Worm (Caenorhabditis elegans) whole organism, L3 larva: ENCODE data around the gene F58B3.4.

Experiments used
- R02D3.7 ChIP-seq: fragments of 150-350 bp; optimal IDR thresholded peaks from 2 replicates; lab custom pipeline; 2014; ENCODE audit warnings: missing biosample characterization, missing genetic modification characterization
- ZK546.5 ChIP-seq: sonication (generic microtip); optimal IDR thresholded peaks from 2 replicates; lab custom pipeline; 2017; ENCODE audit warnings: missing biosample characterization, missing genetic modification characterization
- aly-2 ChIP-seq: fragments of 150-350 bp; optimal IDR thresholded peaks from 2 replicates; lab custom pipeline; 2014; ENCODE audit warnings: missing biosample characterization, missing genetic modification characterization
- ama-1 ChIP-seq: fragments of 150-350 bp; optimal IDR thresholded peaks from 2 replicates; lab custom pipeline; 2018
- ceh-28 ChIP-seq: fragments of 150-350 bp; optimal IDR thresholded peaks from 2 replicates; lab custom pipeline; 2014; ENCODE audit warnings: missing biosample characterization, missing genetic modification reagents, missing genetic modification characterization
- daf-12 ChIP-seq: fragments of 150-350 bp; optimal IDR thresholded peaks from 2 replicates; lab custom pipeline; 2014; ENCODE audit warnings: missing biosample characterization, missing genetic modification reagents, missing genetic modification characterization
- egl-27 ChIP-seq: sonication (generic microtip); optimal IDR thresholded peaks from 4 replicates; lab custom pipeline; 2017; ENCODE audit warnings: missing biosample characterization, missing genetic modification reagents, missing genetic modification characterization
- egl-5 ChIP-seq: fragments of 150-350 bp; optimal IDR thresholded peaks from 2 replicates; lab custom pipeline; 2017; ENCODE audit warnings: missing biosample characterization, missing genetic modification reagents, missing genetic modification characterization, inconsistent platforms
- elt-1 ChIP-seq: fragments of 150-350 bp; optimal IDR thresholded peaks from 2 replicates; lab custom pipeline; 2014; ENCODE audit warnings: missing biosample characterization, missing genetic modification characterization
- elt-2 ChIP-seq: sonication (generic microtip); optimal IDR thresholded peaks from 2 replicates; lab custom pipeline; 2016; ENCODE audit warnings: missing genetic modification reagents, mild to moderate bottlenecking, missing genetic modification characterization, missing compliant biosample characterization
- eor-1 ChIP-seq, 2 experiments: fragments of 150-350 bp; optimal IDR thresholded peaks; 2 replicates each; lab custom pipeline; 2014 to 2018; ENCODE audit warnings: missing biosample characterization in 2 of 2, missing genetic modification characterization in 2 of 2
- fkh-10 ChIP-seq: sonication (generic microtip); optimal IDR thresholded peaks from 2 replicates; lab custom pipeline; 2017; ENCODE audit warnings: missing biosample characterization, missing genetic modification reagents, missing genetic modification characterization
- fos-1 ChIP-seq: fragments of 150-350 bp; optimal IDR thresholded peaks from 2 replicates; lab custom pipeline; 2014; ENCODE audit warnings: missing biosample characterization, missing genetic modification characterization
- hmg-11 ChIP-seq: sonication (generic microtip); optimal IDR thresholded peaks from 2 replicates; lab custom pipeline; 2016; ENCODE audit warnings: missing genetic modification characterization, missing compliant biosample characterization
- jun-1 ChIP-seq: fragments of 150-350 bp; optimal IDR thresholded peaks from 2 replicates; lab custom pipeline; 2014; ENCODE audit warnings: missing biosample characterization, missing genetic modification reagents, missing genetic modification characterization
- lin-15B ChIP-seq: fragments of 150-350 bp; optimal IDR thresholded peaks from 2 replicates; lab custom pipeline; 2014; ENCODE audit warnings: missing biosample characterization, missing genetic modification characterization
- mdl-1 ChIP-seq: fragments of 150-350 bp; optimal IDR thresholded peaks from 2 replicates; lab custom pipeline; 2014; ENCODE audit warnings: missing biosample characterization, missing genetic modification characterization
- nfya-1 ChIP-seq: sonication (generic microtip); optimal IDR thresholded peaks from 2 replicates; lab custom pipeline; 2017; ENCODE audit warnings: missing genetic modification characterization, mild to moderate bottlenecking, missing compliant biosample characterization, antibody characterized with exemption, moderate library complexity; ENCODE audit not compliant: insufficient read depth
- nhr-11 ChIP-seq: fragments of 150-350 bp; optimal IDR thresholded peaks from 2 replicates; lab custom pipeline; 2014; ENCODE audit warnings: missing biosample characterization, missing genetic modification characterization
- nhr-23 ChIP-seq: fragments of 150-350 bp; optimal IDR thresholded peaks from 2 replicates; lab custom pipeline; 2014; ENCODE audit warnings: missing biosample characterization, missing genetic modification reagents, missing genetic modification characterization
- nhr-25 ChIP-seq: sonication (generic microtip); optimal IDR thresholded peaks from 2 replicates; lab custom pipeline; 2017; ENCODE audit warnings: missing biosample characterization, missing genetic modification characterization
- nhr-28 ChIP-seq: fragments of 150-350 bp; optimal IDR thresholded peaks from 2 replicates; lab custom pipeline; 2014; ENCODE audit warnings: missing biosample characterization, missing genetic modification characterization
- nhr-43 ChIP-seq: sonication (generic microtip); optimal IDR thresholded peaks from 2 replicates; lab custom pipeline; 2016; ENCODE audit warnings: mild to moderate bottlenecking, missing genetic modification characterization, missing compliant biosample characterization; ENCODE audit not compliant: poor library complexity, severe bottlenecking
- nhr-67 ChIP-seq: fragments of 150-350 bp; optimal IDR thresholded peaks from 2 replicates; lab custom pipeline; 2014; ENCODE audit warnings: missing biosample characterization, missing genetic modification characterization
- pha-4 ChIP-seq: fragments of 150-350 bp; optimal IDR thresholded peaks from 2 replicates; lab custom pipeline; 2014; ENCODE audit warnings: missing biosample characterization, missing genetic modification reagents, missing genetic modification characterization
- pqm-1 ChIP-seq: fragments of 150-350 bp; optimal IDR thresholded peaks from 2 replicates; lab custom pipeline; 2017; ENCODE audit warnings: missing biosample characterization, missing genetic modification characterization, inconsistent platforms
- skn-1 ChIP-seq: fragments of 150-350 bp; optimal IDR thresholded peaks from 2 replicates; lab custom pipeline; 2014; ENCODE audit warnings: missing biosample characterization, missing genetic modification characterization
- snpc-4 ChIP-seq: fragments of 150-350 bp; optimal IDR thresholded peaks from 2 replicates; lab custom pipeline; 2014; ENCODE audit warnings: missing biosample characterization, missing genetic modification characterization
- tbx-2 ChIP-seq: sonication (generic microtip); optimal IDR thresholded peaks from 2 replicates; lab custom pipeline; 2016; ENCODE audit warnings: mild to moderate bottlenecking, missing genetic modification characterization, missing compliant biosample characterization
- unc-39 ChIP-seq: sonication (generic microtip); optimal IDR thresholded peaks from 4 replicates; lab custom pipeline; 2017; ENCODE audit warnings: missing biosample characterization, missing genetic modification characterization
- zag-1 ChIP-seq: fragments of 150-350 bp; optimal IDR thresholded peaks from 2 replicates; lab custom pipeline; 2014; ENCODE audit warnings: missing biosample characterization, missing genetic modification characterization

Gene F58B3.4

ce11 chrIV:11649031-11649430 lies 17.4 kb upstream of the F58B3.4 start, which contains the start of gene ZK809.8:
TSS of gene ZK809.8 (minus strand) at chrIV:11649064.
- TF ChIP-seq ama-1 (lab: Kevin White, UChicago) (no peak), nfya-1 (tag; lab: Kevin White, UChicago) (peak; percentile 2), tbx-2 (tag; lab: Kevin White, UChicago) (no peak), skn-1 (tag; lab: Kevin White, UChicago) (no peak), egl-5 (tag; lab: Kevin White, UChicago) (no peak), daf-12 (tag; lab: Kevin White, UChicago) (no peak), fkh-10 (GFP tag; lab: Kevin White, UChicago) (no peak), mdl-1 (tag; lab: Kevin White, UChicago) (no peak), nhr-67 (no peak), nhr-11 (peak; percentile 12), ceh-28 (no peak)

DNA sequence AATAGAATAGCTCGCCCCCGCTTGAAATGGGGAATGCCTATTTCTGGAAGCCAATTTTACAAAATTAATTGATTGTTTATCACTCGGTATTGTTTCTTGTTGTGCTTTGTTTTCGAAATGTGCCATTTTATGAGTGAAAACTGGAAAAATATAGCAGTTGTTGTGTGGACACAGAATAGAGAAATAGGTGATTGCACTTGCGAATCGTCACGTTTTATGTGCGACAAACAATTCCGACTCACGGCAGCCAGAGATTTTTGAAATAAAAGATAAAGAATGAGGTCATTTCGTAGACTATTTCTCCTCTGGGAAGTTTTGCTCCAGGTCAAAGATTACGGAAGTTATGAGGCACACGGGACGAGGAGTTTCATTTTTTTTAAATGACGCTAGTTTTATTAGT lies 15.3 kb upstream of the F58B3.4 start:
- TF ChIP-seq pqm-1 (tag; lab: Kevin White, UChicago): no peak
- peak; percentile 62 for TF ChIP-seq egl-5 (tag; lab: Kevin White, UChicago)

DNA sequence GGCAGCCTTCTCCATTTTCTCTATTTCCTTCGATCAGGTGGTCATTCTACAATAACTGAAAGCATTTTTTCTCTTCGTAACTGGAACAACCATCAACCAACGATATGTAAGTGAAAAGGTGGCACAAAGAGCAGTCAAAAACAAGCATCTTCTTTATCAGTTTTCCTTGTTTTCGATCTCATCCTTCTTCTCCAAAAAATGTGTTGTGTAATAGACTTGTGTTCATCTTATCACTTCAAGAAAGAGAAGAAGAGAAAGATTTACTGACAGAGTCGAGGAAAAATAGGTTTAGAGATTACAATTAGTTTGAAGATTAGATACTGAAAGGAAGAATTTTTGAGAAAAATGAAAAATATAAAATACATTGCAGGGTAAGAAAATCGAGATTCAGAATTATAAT lies 13.7 kb upstream of the F58B3.4 start:
- peak; percentile 14 for TF ChIP-seq ama-1 (lab: Kevin White, UChicago)
- no peak for TF ChIP-seq jun-1 (tag; lab: Kevin White, UChicago)
- peak; percentile 26 for TF ChIP-seq nhr-11
- TF ChIP-seq egl-5 (tag; lab: Kevin White, UChicago): peak; percentile 39
- TF ChIP-seq elt-2 (tag; lab: Kevin White, UChicago): peak; percentile 3

DNA sequence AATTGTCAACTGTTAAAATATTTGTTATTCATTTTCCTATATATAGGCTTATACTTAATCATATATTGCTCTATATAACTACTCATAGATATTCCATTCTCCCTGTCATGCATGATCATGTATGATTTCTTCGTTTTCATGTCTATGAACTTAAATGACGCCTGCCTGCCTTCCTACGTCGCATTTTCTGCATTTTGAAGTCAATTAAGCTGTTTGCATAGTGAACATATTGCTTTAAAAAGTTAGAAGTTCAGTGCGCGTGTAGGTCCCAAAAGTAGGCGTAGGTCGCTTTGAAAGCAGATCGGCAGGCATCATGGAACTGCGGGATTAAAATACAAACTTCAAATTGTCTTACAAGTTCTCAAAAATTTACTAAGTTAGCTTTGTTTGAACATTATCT lies 13.1 kb upstream of the F58B3.4 start:
- TF ChIP-seq R02D3.7 (tag; lab: Kevin White, UChicago): no peak
- no peak for TF ChIP-seq eor-1 (tag; optimal IDR thresholded peaks at IDR 0.05; lab: Kevin White, UChicago)
- TF ChIP-seq ama-1 (lab: Kevin White, UChicago): peak; percentile 14
- TF ChIP-seq ZK546.5 (tag; lab: Kevin White, UChicago): no peak
- TF ChIP-seq nhr-25 (tag; lab: Kevin White, UChicago): no peak

DNA sequence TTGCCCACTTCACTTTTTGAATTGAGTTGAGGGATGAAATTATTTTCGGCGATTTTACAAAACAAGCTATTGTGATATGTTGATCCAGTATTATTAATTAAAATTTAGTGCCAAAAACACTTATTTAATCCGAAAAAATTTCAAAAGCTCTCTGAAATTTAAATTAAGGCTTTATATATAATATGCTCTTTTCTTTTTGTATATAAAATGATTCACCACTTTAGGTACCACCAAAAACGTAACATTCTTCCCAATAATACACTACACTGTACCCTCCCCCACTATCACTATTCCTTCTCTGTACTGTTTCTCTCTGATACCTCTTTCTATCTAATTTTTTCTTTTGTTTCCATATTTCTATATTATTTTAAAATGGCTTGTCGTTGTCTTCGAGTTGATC lies 12.2 kb upstream of the F58B3.4 start, which contains the start of gene prx-2:
Gene prx-2, plus strand, starts transcription at position 301 of the 400 bp plus-strand sequence.
- TF ChIP-seq pha-4 (no peak), skn-1 (tag; lab: Kevin White, UChicago) (no peak), fkh-10 (GFP tag; lab: Kevin White, UChicago) (no peak), ceh-28 (no peak), lin-15B (tag; lab: Kevin White, UChicago) (no peak), eor-1 (tag; optimal IDR thresholded peaks at IDR 0.05; lab: Kevin White, UChicago) (no peak), nhr-43 (tag; lab: Kevin White, UChicago) (no peak), zag-1 (tag; lab: Kevin White, UChicago) (no peak), nhr-67 (no peak), nhr-23 (tag; lab: Kevin White, UChicago) (no peak), egl-27 (tag; lab: Kevin White, UChicago) (no peak), snpc-4 (tag; lab: Kevin White, UChicago) (no peak)

DNA sequence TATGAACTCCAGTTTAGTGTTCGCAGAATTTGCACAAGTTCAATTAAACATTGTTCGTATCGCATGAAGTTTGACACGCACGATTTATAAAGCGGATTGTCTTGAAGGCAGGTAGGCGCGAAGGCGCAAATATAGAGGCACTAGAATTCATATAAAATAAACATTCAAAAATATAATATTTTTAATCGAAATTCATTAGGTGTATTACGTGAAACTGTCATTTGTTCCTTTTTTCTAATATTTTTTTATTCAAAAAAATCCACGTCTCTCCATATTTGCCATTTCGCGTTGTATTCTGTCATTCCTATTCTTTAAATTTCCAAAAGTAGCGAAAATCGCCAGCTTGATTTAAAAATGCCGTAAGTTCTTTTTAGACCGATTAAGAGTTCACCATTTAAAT lies 10.2 kb upstream of the F58B3.4 start, which contains the start of gene ZK809.1:
Gene ZK809.1, plus strand, starts transcription at position 301 of the 400 bp plus-strand sequence.
- TF ChIP-seq unc-39 (tag; lab: Kevin White, UChicago): no peak
- TF ChIP-seq pha-4: no peak
- no peak for TF ChIP-seq ama-1 (lab: Kevin White, UChicago)
- TF ChIP-seq skn-1 (tag; lab: Kevin White, UChicago): no peak
- no peak for TF ChIP-seq fkh-10 (GFP tag; lab: Kevin White, UChicago)
- no peak for TF ChIP-seq jun-1 (tag; lab: Kevin White, UChicago)
- TF ChIP-seq hmg-11: no peak
- TF ChIP-seq aly-2 (tag; lab: Kevin White, UChicago): no peak
- no peak for TF ChIP-seq eor-1 (tag; optimal IDR thresholded peaks at IDR 0.05; lab: Kevin White, UChicago)
- TF ChIP-seq nhr-28 (tag; lab: Kevin White, UChicago): no peak
- TF ChIP-seq ceh-28: no peak
- TF ChIP-seq nhr-11: no peak
- TF ChIP-seq fos-1 (tag; lab: Kevin White, UChicago): no peak
- TF ChIP-seq elt-1 (tag; lab: Kevin White, UChicago): no peak
- TF ChIP-seq nfya-1 (tag; lab: Kevin White, UChicago): no peak
